Worm (Caenorhabditis elegans): ENCODE measurements around the gene B0403.6.

DNA sequence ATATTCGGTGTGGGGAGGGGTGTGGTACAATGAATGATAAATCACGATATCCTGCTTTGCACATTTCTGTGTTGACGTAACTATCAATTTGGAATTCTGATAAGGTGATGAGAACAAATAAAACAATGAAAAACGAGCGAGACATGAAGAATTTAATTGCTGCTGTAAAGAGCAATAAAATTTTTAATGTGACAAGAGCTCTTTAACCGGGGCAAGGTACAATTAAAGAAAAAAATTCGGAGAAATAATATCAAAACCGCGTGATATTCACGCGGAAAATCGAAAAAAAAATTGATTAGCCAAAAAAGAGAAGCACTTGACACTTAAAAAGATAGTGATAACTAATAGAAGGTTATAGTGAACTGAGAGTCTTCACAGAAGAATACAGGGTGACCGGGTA lies 13.9 kb downstream of the B0403.6 start:
- TF ChIP-seq unc-39 (tag; optimal IDR thresholded peaks at IDR 0.05) = no peak
- TF ChIP-seq nhr-76 (tag; optimal IDR thresholded peaks at IDR 0.05) = no peak
- no peak for TF ChIP-seq blmp-1 (tag; optimal IDR thresholded peaks at IDR 0.05)
